Worm (Caenorhabditis elegans) whole organism, early embryonic: ENCODE measurements around the gene T23F11.4.

Source experiments
- F13C5.2 ChIP-seq: sonication (generic microtip); optimal IDR thresholded peaks from 2 replicates; lab custom pipeline; 2017; ENCODE audit warnings: mild to moderate bottlenecking, missing genetic modification characterization, inconsistent platforms, missing compliant biosample characterization
- aly-1 ChIP-seq: sonication (generic microtip); optimal IDR thresholded peaks from 2 replicates; lab custom pipeline; 2016; ENCODE audit warnings: missing genetic modification characterization, missing compliant biosample characterization
- ama-1 ChIP-seq: fragments of 150-350 bp; optimal IDR thresholded peaks from 2 replicates; lab custom pipeline; 2014
- flt-1 ChIP-seq: fragments of 200-800 bp; sonication (Bioruptor generic); IDR thresholded peaks from 2 replicates; pipeline ENCODE4 v1.3.6; 2022; ENCODE audit warnings: missing genetic modification characterization, missing compliant biosample characterization
- hmbx-1 ChIP-seq: sonication (generic microtip); optimal IDR thresholded peaks from 2 replicates; lab custom pipeline; 2016; ENCODE audit warnings: mild to moderate bottlenecking, missing genetic modification characterization, missing compliant biosample characterization
- scrt-1 ChIP-seq: fragments of 200-800 bp; sonication (Bioruptor generic); IDR thresholded peaks from 2 replicates; pipeline ENCODE4 v1.3.6; 2022; ENCODE audit warnings: missing genetic modification characterization, missing compliant biosample characterization
- tbx-37 ChIP-seq: fragments of 200-800 bp; sonication (Bioruptor generic); conservative IDR thresholded peaks from 2 replicates; pipeline ENCODE4 v1.3.6; 2022; ENCODE audit warnings: missing genetic modification reagents, missing genetic modification characterization, missing compliant biosample characterization

DNA sequence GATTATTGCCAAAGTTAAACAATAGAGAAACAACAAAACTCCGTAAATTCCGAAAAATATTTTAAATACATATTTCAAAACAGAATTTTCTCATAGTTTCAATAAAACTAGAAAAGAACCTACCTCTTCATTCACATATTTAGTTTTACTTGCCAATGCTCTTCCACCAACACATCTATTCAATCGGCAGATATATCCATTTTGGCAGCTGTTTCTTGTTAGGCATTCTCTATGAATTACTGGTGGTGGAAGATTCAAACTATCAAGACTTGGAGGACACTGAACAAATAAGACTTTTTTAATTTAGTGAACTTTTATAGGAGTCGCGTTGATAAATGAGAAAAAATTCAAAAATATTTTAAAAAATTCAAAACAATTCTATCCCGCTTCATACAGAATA is 17.8 kb downstream of the T23F11.4 start:
- TF ChIP-seq aly-1 (no peak), ama-1 (lab: Kevin White, UChicago) (no peak), tbx-37 (GFP tag; lab: Robert Waterston, UW) (no peak), flt-1 (GFP tag; lab: Robert Waterston, UW) (no peak), scrt-1 (GFP tag; lab: Robert Waterston, UW) (no peak), hmbx-1 (tag; lab: Kevin White, UChicago) (no peak), F13C5.2 (no peak)
